Fruit fly (Drosophila melanogaster): ENCODE results near the gene CG17734.
A peak's percentile ranks its signal among the peaks of the same experiment; 100 is the strongest.

The CG17734 gene

dm6 chr3R:11234918-11235371 is 8.9 kb downstream of the CG17734 start, which contains the start of the genes Arfip and CG17721 (continued):
- TF ChIP-seq CG2116 (GFP tag; optimal IDR thresholded peaks at IDR 0.05) = peak; percentile 21
- peak; percentile 70 for TF ChIP-seq hkb (optimal IDR thresholded peaks at IDR 0.05)
- TF ChIP-seq hkb (GFP tag; IDR thresholded peaks at IDR 0.05) = no peak
- TF ChIP-seq Ravus (GFP tag; IDR thresholded peaks at IDR 0.05) = no peak
- TF ChIP-seq ATbp (GFP tag; optimal IDR thresholded peaks at IDR 0.05) = no peak
- no peak for TF ChIP-seq CG18619 (GFP tag; optimal IDR thresholded peaks at IDR 0.05)
- no peak for TF ChIP-seq bigmax (GFP tag; optimal IDR thresholded peaks at IDR 0.05)
- peak; percentile 51 for TF ChIP-seq Med (GFP tag)
- no peak for TF ChIP-seq slbo (GFP tag; IDR thresholded peaks at IDR 0.05)
- TF ChIP-seq Bgb (GFP tag; IDR thresholded peaks at IDR 0.05; ENCODE audit: partially characterized antibody) = no peak
- peak; percentile 92 for TF ChIP-seq CG9797 (GFP tag; optimal IDR thresholded peaks at IDR 0.05)
- peak; percentile 35 for TF ChIP-seq HmgZ (tag; optimal IDR thresholded peaks at IDR 0.05)
- peak; percentile 16 for TF ChIP-seq CG10267 (tag; optimal IDR thresholded peaks at IDR 0.05)
- no peak for TF ChIP-seq zfh1 (GFP tag; IDR thresholded peaks at IDR 0.05)
- TF ChIP-seq Bdp1 (GFP tag; optimal IDR thresholded peaks at IDR 0.05) = no peak
- TF ChIP-seq CG11085 (GFP tag; IDR thresholded peaks at IDR 0.05) = no peak
- peak; percentile 16 for TF ChIP-seq sug (tag; optimal IDR thresholded peaks at IDR 0.05)
- no peak for TF ChIP-seq CG17568 (GFP tag; optimal IDR thresholded peaks at IDR 0.05)
- no peak for TF ChIP-seq zfh2 (GFP tag; optimal IDR thresholded peaks at IDR 0.05)
- no peak for TF ChIP-seq chn (GFP tag; optimal IDR thresholded peaks at IDR 0.05)
- peak; percentile 52 for TF ChIP-seq CoRest (tag; optimal IDR thresholded peaks at IDR 0.05)
- no peak for TF ChIP-seq CG5180 (GFP tag; optimal IDR thresholded peaks at IDR 0.05)
- TF ChIP-seq bbx (GFP tag; IDR thresholded peaks at IDR 0.05; ENCODE audit: partially characterized antibody) = no peak
- no peak for TF ChIP-seq tx (GFP tag; optimal IDR thresholded peaks at IDR 0.05)
- TF ChIP-seq MESR4 (GFP tag; optimal IDR thresholded peaks at IDR 0.05) = peak; percentile 73
- TF ChIP-seq CG31224 (GFP tag; IDR thresholded peaks at IDR 0.05) = no peak
- no peak for TF ChIP-seq br (optimal IDR thresholded peaks at IDR 0.05)
- TF ChIP-seq Dip3 (GFP tag; optimal IDR thresholded peaks at IDR 0.05) = no peak
- TF ChIP-seq CG18011 (GFP tag; optimal IDR thresholded peaks at IDR 0.05) = no peak
- peak; percentile 34 for TF ChIP-seq amos (GFP tag; IDR thresholded peaks at IDR 0.05; ENCODE audit: partially characterized antibody)
- peak; percentile 63 for TF ChIP-seq row (GFP tag; IDR thresholded peaks at IDR 0.05)
- TF ChIP-seq CG14667 (GFP tag; IDR thresholded peaks at IDR 0.05) = no peak
- TF ChIP-seq CG10959 (GFP tag; IDR thresholded peaks at IDR 0.05) = no peak
- TF ChIP-seq Hmx (GFP tag; optimal IDR thresholded peaks at IDR 0.05) = no peak
- no peak for TF ChIP-seq dimm (GFP tag; IDR thresholded peaks at IDR 0.05)
- TF ChIP-seq Xrp1 (GFP tag; IDR thresholded peaks at IDR 0.05) = no peak
- no peak for TF ChIP-seq wek (GFP tag; optimal IDR thresholded peaks at IDR 0.05)
- TF ChIP-seq CG18599 (GFP tag; optimal IDR thresholded peaks at IDR 0.05) = no peak
- peak; percentile 88 for TF ChIP-seq sens (GFP tag)
- peak; percentile 10 for TF ChIP-seq CG8290 (GFP tag; optimal IDR thresholded peaks at IDR 0.05)
- no peak for TF ChIP-seq CG8290 (tag; optimal IDR thresholded peaks at IDR 0.05)
- TF ChIP-seq CG9727 (GFP tag; optimal IDR thresholded peaks at IDR 0.05) = peak; percentile 7
- no peak for TF ChIP-seq cas (GFP tag; IDR thresholded peaks at IDR 0.05)
- no peak for TF ChIP-seq sc (optimal IDR thresholded peaks at IDR 0.05)
- no peak for TF ChIP-seq sc (GFP tag; optimal IDR thresholded peaks at IDR 0.05)
- no peak for TF ChIP-seq Mad (GFP tag; optimal IDR thresholded peaks at IDR 0.05)
- no peak for TF ChIP-seq her (GFP tag; optimal IDR thresholded peaks at IDR 0.05)
- TF ChIP-seq CG7928 (GFP tag; optimal IDR thresholded peaks at IDR 0.05) = no peak
- TF ChIP-seq bab2 (GFP tag; optimal IDR thresholded peaks at IDR 0.05) = no peak
- no peak for TF ChIP-seq CG10462 (GFP tag; optimal IDR thresholded peaks at IDR 0.05)
- peak; percentile 74 for TF ChIP-seq trem (tag; optimal IDR thresholded peaks at IDR 0.05)
- TF ChIP-seq CG34422 (GFP tag; IDR thresholded peaks at IDR 0.05) = peak; percentile 53; the same call in 1 of the 3 replicates
- no peak for TF ChIP-seq prd (optimal IDR thresholded peaks at IDR 0.05)
- TF ChIP-seq prd (GFP tag; IDR thresholded peaks at IDR 0.05) = no peak
